Worm (Caenorhabditis elegans) whole organism, L1 larva: ENCODE measurements around the gene msp-78.

ENCODE experiments used
- C16A3.4 ChIP-seq: fragments of 150-350 bp; optimal IDR thresholded peaks from 2 replicates; lab custom pipeline; 2014; ENCODE audit warnings: missing biosample characterization, missing genetic modification characterization
- C34B4.2 ChIP-seq: sonication (generic microtip); optimal IDR thresholded peaks from 2 replicates; lab custom pipeline; 2017; ENCODE audit warnings: mild to moderate bottlenecking, missing genetic modification characterization, missing compliant biosample characterization
- aly-2 ChIP-seq: fragments of 150-350 bp; optimal IDR thresholded peaks from 2 replicates; lab custom pipeline; 2014; ENCODE audit warnings: missing biosample characterization, missing genetic modification characterization
- ama-1 ChIP-seq: fragments of 150-350 bp; optimal IDR thresholded peaks from 2 replicates; lab custom pipeline; 2014
- blmp-1 ChIP-seq: fragments of 150-350 bp; optimal IDR thresholded peaks from 2 replicates; lab custom pipeline; 2014; ENCODE audit warnings: missing biosample characterization, missing genetic modification characterization
- ceh-8 ChIP-seq: fragments of 200-800 bp; sonication (Bioruptor generic); optimal IDR thresholded peaks from 2 replicates; lab custom pipeline; 2018; ENCODE audit warnings: mild to moderate bottlenecking, missing genetic modification characterization, moderate library complexity, missing compliant biosample characterization
- ceh-82 ChIP-seq, 3 experiments: fragments of 150-350 bp in 1 of 3; sonication (generic microtip) in 2 of 3; optimal IDR thresholded peaks; 2 replicates each; lab custom pipeline; 2014 to 2017; ENCODE audit warnings: missing biosample characterization in 3 of 3, missing genetic modification characterization in 3 of 3
- ceh-88 ChIP-seq: fragments of 200-800 bp; sonication (Bioruptor generic); IDR thresholded peaks from 2 replicates; pipeline ENCODE4 v1.3.6; 2022; ENCODE audit warnings: missing genetic modification characterization, missing compliant biosample characterization
- ces-1 ChIP-seq: fragments of 150-350 bp; optimal IDR thresholded peaks from 2 replicates; lab custom pipeline; 2014; ENCODE audit warnings: missing biosample characterization, missing genetic modification reagents, missing genetic modification characterization
- dpl-1 ChIP-seq, 3 experiments: fragments of 150-350 bp in 2 of 3; sonication (generic microtip) in 1 of 3; optimal IDR thresholded peaks; 2 replicates each; lab custom pipeline; 2014 to 2017; ENCODE audit warnings: missing biosample characterization in 3 of 3, missing genetic modification characterization in 3 of 3, missing genetic modification reagents in 3 of 3
- dsc-1 ChIP-seq: sonication (generic microtip); optimal IDR thresholded peaks from 2 replicates; lab custom pipeline; 2016; ENCODE audit warnings: mild to moderate bottlenecking, missing genetic modification characterization, missing compliant biosample characterization
- efl-1 ChIP-seq, 4 experiments: fragments of 150-350 bp; optimal IDR thresholded peaks in 3 of 4; peaks in 1 of 4; 1 replicate in 1 of 4; 2 replicates in 3 of 4; lab custom pipeline; 2014; ENCODE audit warnings: missing biosample characterization in 2 of 4, missing genetic modification characterization in 2 of 4, missing genetic modification reagents in 2 of 4
- efl-3 ChIP-seq: fragments of 200-800 bp; sonication (Bioruptor generic); optimal IDR thresholded peaks from 2 replicates; lab custom pipeline; 2018; ENCODE audit warnings: mild to moderate bottlenecking, missing genetic modification characterization, missing compliant biosample characterization
- egl-27 ChIP-seq, 2 experiments: fragments of 150-350 bp in 1 of 2; sonication (generic microtip); optimal IDR thresholded peaks; 3 replicates each; lab custom pipeline; 2017 to 2018; ENCODE audit warnings: missing biosample characterization in 2 of 2, missing genetic modification characterization in 2 of 2, missing genetic modification reagents in 2 of 2
- elt-2 ChIP-seq: sonication (generic microtip); optimal IDR thresholded peaks from 2 replicates; lab custom pipeline; 2016; ENCODE audit warnings: missing genetic modification characterization, mild to moderate bottlenecking, inconsistent platforms, missing compliant biosample characterization, missing genetic modification reagents
- elt-3 ChIP-seq, 6 experiments: fragments of 150-350 bp in 1 of 6; sonication (generic microtip); optimal IDR thresholded peaks; 2 replicates each; lab custom pipeline; 2017 to 2018; ENCODE audit warnings: missing biosample characterization in 6 of 6, missing genetic modification characterization in 6 of 6, inconsistent platforms in 1 of 6
- ets-5 ChIP-seq: fragments of 200-800 bp; sonication (Bioruptor generic); IDR thresholded peaks from 2 replicates; pipeline ENCODE4 v1.3.6; 2022; ENCODE audit warnings: missing genetic modification characterization, missing compliant biosample characterization
- fkh-4 ChIP-seq: sonication (generic microtip); optimal IDR thresholded peaks from 2 replicates; lab custom pipeline; 2016; ENCODE audit warnings: missing compliant biosample characterization, missing genetic modification characterization, borderline replicate concordance
- isw-1 ChIP-seq: fragments of 200-800 bp; sonication (Bioruptor generic); IDR thresholded peaks from 2 replicates; pipeline ENCODE4 v1.3.6; 2022; ENCODE audit warnings: missing genetic modification characterization, missing compliant biosample characterization
- lin-13 ChIP-seq: fragments of 150-350 bp; optimal IDR thresholded peaks from 2 replicates; lab custom pipeline; 2014; ENCODE audit warnings: missing biosample characterization, missing genetic modification reagents, missing genetic modification characterization
- lin-14 ChIP-seq: fragments of 200-800 bp; sonication (Bioruptor generic); optimal IDR thresholded peaks from 2 replicates; lab custom pipeline; 2018; ENCODE audit warnings: mild to moderate bottlenecking, missing genetic modification characterization, moderate library complexity, missing compliant biosample characterization
- lin-15B ChIP-seq: fragments of 150-350 bp; sonication (generic microtip); optimal IDR thresholded peaks from 3 replicates; lab custom pipeline; 2014; ENCODE audit warnings: missing biosample characterization, missing genetic modification characterization
- lin-35 ChIP-seq, 2 experiments: fragments of 150-350 bp; optimal IDR thresholded peaks; 2 replicates each; lab custom pipeline; 2014; ENCODE audit warnings: missing biosample characterization in 2 of 2, missing genetic modification characterization in 2 of 2, missing genetic modification reagents in 2 of 2
- lin-39 ChIP-seq: fragments of 150-350 bp; optimal IDR thresholded peaks from 2 replicates; lab custom pipeline; 2014; ENCODE audit warnings: missing biosample characterization, missing genetic modification reagents, missing genetic modification characterization
- lsy-2 ChIP-seq, 2 experiments: fragments of 150-350 bp; optimal IDR thresholded peaks; 2 replicates each; lab custom pipeline; 2014; ENCODE audit warnings: missing biosample characterization in 2 of 2, missing genetic modification characterization in 2 of 2
- mdl-1 ChIP-seq, 2 experiments: fragments of 150-350 bp; optimal IDR thresholded peaks; 2 replicates each; lab custom pipeline; 2014 to 2017; ENCODE audit warnings: missing biosample characterization in 2 of 2, missing genetic modification characterization in 2 of 2, inconsistent platforms in 1 of 2
- mef-2 ChIP-seq: fragments of 150-350 bp; optimal IDR thresholded peaks from 2 replicates; lab custom pipeline; 2014; ENCODE audit warnings: missing biosample characterization, missing genetic modification characterization
- nhr-11 ChIP-seq: fragments of 150-350 bp; optimal IDR thresholded peaks from 2 replicates; lab custom pipeline; 2014; ENCODE audit warnings: missing biosample characterization, missing genetic modification characterization
- nhr-12 ChIP-seq: sonication (generic microtip); optimal IDR thresholded peaks from 2 replicates; lab custom pipeline; 2017; ENCODE audit warnings: missing biosample characterization, missing genetic modification characterization
- nhr-20 ChIP-seq: sonication (generic microtip); optimal IDR thresholded peaks from 2 replicates; lab custom pipeline; 2016; ENCODE audit warnings: mild to moderate bottlenecking, missing genetic modification characterization, missing compliant biosample characterization
- nhr-47 ChIP-seq: sonication (generic microtip); optimal IDR thresholded peaks from 2 replicates; lab custom pipeline; 2016; ENCODE audit warnings: mild to moderate bottlenecking, missing genetic modification characterization, moderate library complexity, missing compliant biosample characterization
- nhr-71 ChIP-seq: sonication (generic microtip); optimal IDR thresholded peaks from 2 replicates; lab custom pipeline; 2016; ENCODE audit warnings: mild to moderate bottlenecking, missing genetic modification characterization, moderate library complexity, missing compliant biosample characterization
- nhr-84 ChIP-seq: sonication (generic microtip); optimal IDR thresholded peaks from 2 replicates; lab custom pipeline; 2017; ENCODE audit warnings: missing biosample characterization, missing genetic modification characterization
- nhr-85 ChIP-seq: sonication (generic microtip); peaks from one replicate; lab custom pipeline; 2016; ENCODE audit warnings: missing genetic modification characterization, inconsistent platforms, missing compliant biosample characterization
- pag-3 ChIP-seq: sonication (generic microtip); optimal IDR thresholded peaks from 2 replicates; lab custom pipeline; 2017; ENCODE audit warnings: missing genetic modification characterization, mild to moderate bottlenecking, missing compliant biosample characterization, antibody characterized with exemption, borderline replicate concordance; ENCODE audit not compliant: insufficient read depth
- pqm-1 ChIP-seq: sonication (generic microtip); optimal IDR thresholded peaks from 3 replicates; lab custom pipeline; 2017; ENCODE audit warnings: missing biosample characterization, missing genetic modification characterization
- snu-23 ChIP-seq: sonication (generic microtip); optimal IDR thresholded peaks from 2 replicates; lab custom pipeline; 2016; ENCODE audit warnings: missing genetic modification characterization, missing compliant biosample characterization
- sox-4 ChIP-seq: sonication (generic microtip); optimal IDR thresholded peaks from 2 replicates; lab custom pipeline; 2016; ENCODE audit warnings: missing genetic modification characterization, missing compliant biosample characterization
- swsn-7 ChIP-seq: sonication (generic microtip); optimal IDR thresholded peaks from 2 replicates; lab custom pipeline; 2016; ENCODE audit warnings: missing genetic modification characterization, missing compliant biosample characterization
- tbx-2 ChIP-seq: sonication (generic microtip); optimal IDR thresholded peaks from 2 replicates; lab custom pipeline; 2016; ENCODE audit warnings: missing genetic modification characterization, missing compliant biosample characterization
- tlp-1 ChIP-seq: fragments of 150-350 bp; optimal IDR thresholded peaks from 2 replicates; lab custom pipeline; 2014; ENCODE audit warnings: missing biosample characterization, missing genetic modification characterization
- unc-130 ChIP-seq: fragments of 150-350 bp; optimal IDR thresholded peaks from 2 replicates; lab custom pipeline; 2017; ENCODE audit warnings: missing biosample characterization, missing genetic modification characterization, inconsistent platforms
- unc-30 ChIP-seq: sonication (generic microtip); optimal IDR thresholded peaks from 2 replicates; lab custom pipeline; 2017; ENCODE audit warnings: missing biosample characterization, missing genetic modification characterization
- unc-86 ChIP-seq: sonication (generic microtip); optimal IDR thresholded peaks from 2 replicates; lab custom pipeline; 2016; ENCODE audit warnings: missing genetic modification characterization, missing compliant biosample characterization
- vab-15 ChIP-seq: sonication (generic microtip); optimal IDR thresholded peaks from 2 replicates; lab custom pipeline; 2017; ENCODE audit warnings: missing genotype, mild to moderate bottlenecking, missing genetic modification characterization, missing compliant biosample characterization
- xbp-1 ChIP-seq: sonication (generic microtip); optimal IDR thresholded peaks from 2 replicates; lab custom pipeline; 2016; ENCODE audit warnings: missing genetic modification characterization, missing compliant biosample characterization
- zip-4 ChIP-seq: fragments of 200-800 bp; sonication (Bioruptor generic); optimal IDR thresholded peaks from 2 replicates; lab custom pipeline; 2018; ENCODE audit warnings: mild to moderate bottlenecking, missing genetic modification characterization, moderate library complexity, missing compliant biosample characterization
- ztf-11 ChIP-seq, 2 experiments: sonication (generic microtip); optimal IDR thresholded peaks; 2 replicates each; lab custom pipeline; 2016 to 2017; ENCODE audit warnings: missing genetic modification characterization in 2 of 2, missing biosample characterization in 1 of 2, missing compliant biosample characterization in 1 of 2

msp-78 gene

ce11 chrIV:9801418-9801817 is 31.6 kb downstream of the msp-78 start (continued):
- TF ChIP-seq nhr-47 (tag; lab: Kevin White, UChicago) = no peak
- TF ChIP-seq nhr-11 = no peak
- no peak for TF ChIP-seq ets-5 (GFP tag; lab: Robert Waterston, UW)
- no peak for TF ChIP-seq dsc-1 (tag; lab: Kevin White, UChicago)
- TF ChIP-seq dpl-1 (GFP tag; optimal IDR thresholded peaks at IDR 0.05; lab: Kevin White, UChicago) = no peak
- TF ChIP-seq C34B4.2 (tag; lab: Kevin White, UChicago) = no peak
- TF ChIP-seq vab-15 (tag; lab: Kevin White, UChicago) = no peak
- TF ChIP-seq zip-4 = no peak
- TF ChIP-seq C16A3.4 (tag; lab: Kevin White, UChicago) = no peak
- TF ChIP-seq lin-14 (GFP tag; lab: Kevin White, UChicago) = peak; percentile 33
- TF ChIP-seq snu-23 (GFP tag; lab: Kevin White, UChicago) = no peak
- TF ChIP-seq fkh-4 (tag; lab: Kevin White, UChicago) = no peak
- TF ChIP-seq tlp-1 (tag; lab: Kevin White, UChicago) = peak; percentile 84
- no peak for TF ChIP-seq pag-3 (tag; lab: Kevin White, UChicago)
- TF ChIP-seq nhr-12 (tag; lab: Kevin White, UChicago) = no peak
- no peak for TF ChIP-seq tbx-2
- TF ChIP-seq lin-13 (GFP tag; lab: Kevin White, UChicago) = no peak
- no peak for TF ChIP-seq swsn-7 (tag; lab: Kevin White, UChicago)
- TF ChIP-seq lin-39 (tag; lab: Kevin White, UChicago) = no peak
- TF ChIP-seq nhr-85 = peak; percentile 25
- TF ChIP-seq mef-2 (tag; lab: Kevin White, UChicago) = no peak
- no peak for TF ChIP-seq egl-27 (tag; optimal IDR thresholded peaks at IDR 0.05; lab: Kevin White, UChicago)
- peak in 1 of 2 experiments; percentile 49 for TF ChIP-seq lin-35 (GFP tag; optimal IDR thresholded peaks at IDR 0.05; lab: Kevin White, UChicago)
- TF ChIP-seq ceh-88 = no peak
- TF ChIP-seq unc-30 (tag; lab: Kevin White, UChicago) = no peak
- no peak for TF ChIP-seq ceh-8
- TF ChIP-seq aly-2 (tag; lab: Kevin White, UChicago) = no peak
- peak; percentile 19 for TF ChIP-seq nhr-71
- no peak for TF ChIP-seq unc-86 (tag; lab: Kevin White, UChicago)
- TF ChIP-seq isw-1 (GFP tag; lab: Robert Waterston, UW) = no peak
- peak; percentile 16 for TF ChIP-seq blmp-1 (tag; lab: Kevin White, UChicago)
- no peak for TF ChIP-seq efl-1 (optimal IDR thresholded peaks at IDR 0.05; lab: Kevin White, UChicago)
- TF ChIP-seq efl-1 (GFP tag; optimal IDR thresholded peaks at IDR 0.05 in 1 of 2; lab: Kevin White, UChicago) = no peak
- TF ChIP-seq lin-15B (tag; lab: Kevin White, UChicago) = no peak
- no peak for TF ChIP-seq sox-4
- peak; percentile 95 for TF ChIP-seq elt-2 (tag; lab: Kevin White, UChicago)
- TF ChIP-seq ama-1 (lab: Kevin White, UChicago) = no peak
- no peak for TF ChIP-seq nhr-84 (tag; lab: Kevin White, UChicago)
- TF ChIP-seq ces-1 (GFP tag; lab: Kevin White, UChicago) = no peak
- no peak for TF ChIP-seq efl-3 (GFP tag; lab: Kevin White, UChicago)
- peak in 1 of 6 experiments; percentile 23 for TF ChIP-seq elt-3 (tag; optimal IDR thresholded peaks at IDR 0.05; lab: Kevin White, UChicago)
- peak; percentile 9 for TF ChIP-seq nhr-20 (tag; lab: Kevin White, UChicago)
- TF ChIP-seq pqm-1 = peak; percentile 88
- no peak for TF ChIP-seq xbp-1 (tag; lab: Kevin White, UChicago)
- TF ChIP-seq mdl-1 (tag; optimal IDR thresholded peaks at IDR 0.05; lab: Kevin White, UChicago) = no peak
- TF ChIP-seq ztf-11 (tag; optimal IDR thresholded peaks at IDR 0.05; lab: Kevin White, UChicago) = no peak
- TF ChIP-seq lsy-2 (tag; optimal IDR thresholded peaks at IDR 0.05; lab: Kevin White, UChicago) = no peak
- no peak for TF ChIP-seq unc-130 (tag; lab: Kevin White, UChicago)
- TF ChIP-seq ceh-82 (tag; optimal IDR thresholded peaks at IDR 0.05; lab: Kevin White, UChicago) = no peak
